Worm (Caenorhabditis elegans) whole organism, young adult: ENCODE results near the gene srx-42.

Experiments used
- B0019.2 ChIP-seq: fragments of 200-800 bp; sonication (Bioruptor generic); conservative IDR thresholded peaks from 2 replicates; pipeline ENCODE4 v1.3.6; 2022; ENCODE audit warnings: missing genetic modification reagents, missing genetic modification characterization, missing compliant biosample characterization
- F23B12.7 ChIP-seq: sonication (generic microtip); optimal IDR thresholded peaks from 2 replicates; lab custom pipeline; 2017; ENCODE audit warnings: missing genetic modification characterization, mild to moderate bottlenecking, missing compliant biosample characterization, antibody characterized with exemption, moderate library complexity; ENCODE audit not compliant: insufficient read depth
- Y53F4B.3 ChIP-seq: fragments of 200-800 bp; sonication (Bioruptor generic); IDR thresholded peaks from 2 replicates; pipeline ENCODE4 v1.3.6; 2022; ENCODE audit warnings: missing genetic modification reagents, missing genetic modification characterization, missing compliant biosample characterization
- bed-2 ChIP-seq: fragments of 200-800 bp; sonication (Bioruptor generic); IDR thresholded peaks from 2 replicates; pipeline ENCODE4 v1.3.6; 2022; ENCODE audit warnings: missing genetic modification reagents, missing genetic modification characterization, missing compliant biosample characterization
- lin-35 ChIP-seq, 3 experiments: fragments of 150-350 bp in 2 of 3; sonication (generic microtip) in 1 of 3; optimal IDR thresholded peaks; 2 replicates each; lab custom pipeline; 2014 to 2018; ENCODE audit warnings: missing biosample characterization in 3 of 3, missing genetic modification characterization in 3 of 3, missing genetic modification reagents in 3 of 3
- tlf-1 ChIP-seq: fragments of 200-800 bp; sonication (Bioruptor generic); optimal IDR thresholded peaks from 2 replicates; lab custom pipeline; 2018; ENCODE audit warnings: mild to moderate bottlenecking, missing genetic modification characterization, missing compliant biosample characterization
- ztf-26 ChIP-seq: sonication (generic microtip); optimal IDR thresholded peaks from 2 replicates; lab custom pipeline; 2017; ENCODE audit warnings: missing genetic modification characterization, missing compliant biosample characterization

ce11 chrV:13936052-13936451, 15.2 kb downstream of the srx-42 start:
- TF ChIP-seq B0019.2, result no peak
- no peak for TF ChIP-seq Y53F4B.3 (GFP tag; lab: Robert Waterston, UW)
- no peak for TF ChIP-seq lin-35 (GFP tag; optimal IDR thresholded peaks at IDR 0.05; lab: Kevin White, UChicago)
- no peak for TF ChIP-seq bed-2 (GFP tag; lab: Robert Waterston, UW)
- no peak for TF ChIP-seq F23B12.7
- no peak for TF ChIP-seq ztf-26 (tag; lab: Kevin White, UChicago)
- TF ChIP-seq tlf-1 (GFP tag; lab: Kevin White, UChicago), result no peak
